Worm (Caenorhabditis elegans): ENCODE results near the gene F14F8.14.

F14F8.14 gene

DNA sequence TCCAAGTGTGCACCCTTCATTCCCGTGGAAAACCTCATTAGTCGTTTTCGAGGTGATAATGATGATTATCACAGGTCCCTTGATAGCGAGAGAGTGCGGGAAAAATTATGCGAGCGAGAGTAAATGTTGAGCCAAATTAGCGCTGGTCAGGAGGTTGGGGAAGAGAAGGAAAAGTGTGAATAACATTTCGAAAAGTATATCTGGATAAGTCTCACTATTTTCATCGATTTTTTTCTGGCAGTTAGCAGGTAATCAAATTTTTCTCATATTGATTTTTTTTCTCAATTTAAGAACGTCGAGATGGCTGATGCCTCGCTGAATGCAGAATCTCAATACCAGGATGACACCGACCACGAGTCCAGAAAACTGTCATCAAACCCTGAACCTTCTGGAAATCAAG lies 37.6 kb downstream of the F14F8.14 start, which contains the start of gene W06G6.2:
Gene W06G6.2, plus strand, starts transcription at position 301 of the 400 bp plus-strand sequence.
- TF ChIP-seq sdc-2 (tag; optimal IDR thresholded peaks at IDR 0.05): peak; percentile 62
- no peak for TF ChIP-seq tbx-7 (tag; optimal IDR thresholded peaks at IDR 0.05)

DNA sequence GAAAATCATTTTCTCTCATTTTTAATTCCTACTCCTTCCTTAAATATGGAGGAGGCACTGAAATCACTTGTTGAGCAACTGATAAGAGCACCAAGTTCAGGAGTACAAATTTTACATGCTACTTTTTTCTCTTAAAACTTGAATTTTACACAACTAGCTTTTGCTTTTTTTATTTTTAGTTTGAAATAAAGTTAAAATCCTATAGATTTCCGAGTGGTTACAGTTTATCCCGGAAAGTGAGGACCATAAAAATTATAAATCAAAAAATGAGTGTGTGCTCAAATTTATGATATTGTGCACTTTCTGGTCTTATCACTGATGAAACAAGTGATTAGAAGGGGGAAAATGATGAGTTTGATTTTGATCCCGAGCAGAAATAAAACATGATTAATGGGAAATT lies 38.6 kb downstream of the F14F8.14 start, which contains the start of gene oac-53:
Gene oac-53, minus strand, starts transcription at position 9 of the 400 bp plus-strand sequence.
- TF ChIP-seq ttx-3 (tag; optimal IDR thresholded peaks at IDR 0.05) (no peak), ceh-18 (tag; optimal IDR thresholded peaks at IDR 0.05) (no peak), fkh-6 (tag; optimal IDR thresholded peaks at IDR 0.05) (no peak), rnt-1 (tag; optimal IDR thresholded peaks at IDR 0.05) (no peak), elt-2 (tag; optimal IDR thresholded peaks at IDR 0.05) (peak; percentile 32), C08G9.2 (tag; optimal IDR thresholded peaks at IDR 0.05) (no peak), ceh-22 (tag; optimal IDR thresholded peaks at IDR 0.05) (no peak), ceh-24 (tag; optimal IDR thresholded peaks at IDR 0.05) (no peak)

DNA sequence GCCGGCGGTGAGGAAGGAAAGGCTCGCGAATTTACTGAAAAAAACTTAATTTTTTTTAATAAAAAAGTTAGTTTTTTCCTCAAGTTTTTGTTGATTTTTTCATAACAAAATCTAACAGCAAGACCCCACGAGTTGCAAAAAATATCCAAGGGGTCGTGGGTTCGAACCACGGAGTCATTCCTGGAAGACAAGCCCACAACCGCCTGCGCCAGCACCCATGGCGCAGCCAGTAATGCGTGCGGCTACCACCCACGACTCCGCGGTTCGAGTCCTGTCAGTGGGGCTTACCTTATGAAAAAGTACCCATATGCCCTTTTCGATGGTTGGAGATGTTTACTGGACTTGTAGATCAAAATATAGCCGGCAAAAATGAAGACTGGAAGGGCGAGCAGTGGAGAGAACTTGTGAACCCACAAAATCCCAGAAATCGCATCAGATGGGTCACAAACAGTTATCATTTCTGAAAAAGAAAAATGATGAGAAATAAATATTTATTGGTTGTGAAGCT lies 43.7 kb downstream of the F14F8.14 start, which contains the start of gene Y70C5A.2:
Gene Y70C5A.2, minus strand, starts transcription at position 458 of the 508 bp plus-strand sequence.
- TF ChIP-seq ztf-16 (tag; optimal IDR thresholded peaks at IDR 0.05) (no peak), nhr-232 (tag; optimal IDR thresholded peaks at IDR 0.05) (no peak), pag-3 (tag; optimal IDR thresholded peaks at IDR 0.05; ENCODE audit: borderline replicate concordance) (peak; percentile 82), ceh-30 (tag; optimal IDR thresholded peaks at IDR 0.05) (no peak), nfya-1 (tag; optimal IDR thresholded peaks at IDR 0.05) (no peak)

DNA sequence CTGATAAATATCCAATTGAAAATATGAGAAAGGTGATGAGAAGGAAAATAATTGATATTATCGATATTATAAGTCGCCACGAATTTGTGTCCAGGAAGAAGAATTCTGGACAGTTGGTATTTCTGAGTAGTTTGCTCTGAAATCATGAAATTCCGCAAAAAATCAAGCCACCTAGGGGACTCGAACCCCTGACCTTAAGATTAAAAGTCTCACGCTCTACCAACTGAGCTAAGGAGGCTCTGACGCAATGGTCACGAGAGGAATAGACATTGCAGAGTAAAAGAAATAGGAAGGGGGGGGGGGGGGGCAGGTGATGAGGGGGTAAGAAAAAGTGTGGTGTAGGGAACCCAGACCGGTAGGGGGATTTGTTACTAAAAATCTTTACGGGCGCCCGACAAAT lies 44.7 kb downstream of the F14F8.14 start:
- TF ChIP-seq pqm-1 (tag; optimal IDR thresholded peaks at IDR 0.05): no peak
- TF ChIP-seq ceh-2 (tag; optimal IDR thresholded peaks at IDR 0.05): no peak
- peak; percentile 24 for TF ChIP-seq pat-9 (tag; optimal IDR thresholded peaks at IDR 0.05)
- no peak for TF ChIP-seq che-1 (tag; optimal IDR thresholded peaks at IDR 0.05)
- no peak for TF ChIP-seq npax-4 (tag; optimal IDR thresholded peaks at IDR 0.05)
- TF ChIP-seq hlh-13 (GFP tag; optimal IDR thresholded peaks at IDR 0.05): no peak
- TF ChIP-seq ceh-24 (tag; optimal IDR thresholded peaks at IDR 0.05): no peak
- no peak for TF ChIP-seq dmd-4 (tag; optimal IDR thresholded peaks at IDR 0.05; ENCODE audit: borderline replicate concordance)
- TF ChIP-seq C38D4.7 (GFP tag; optimal IDR thresholded peaks at IDR 0.05): no peak
- no peak for TF ChIP-seq sox-4 (tag; optimal IDR thresholded peaks at IDR 0.05)
- no peak for TF ChIP-seq pha-4 (tag; optimal IDR thresholded peaks at IDR 0.05)
- TF ChIP-seq ahr-1 (tag; optimal IDR thresholded peaks at IDR 0.05): no peak
- no peak for TF ChIP-seq ceh-48 (tag; optimal IDR thresholded peaks at IDR 0.05)
- no peak for TF ChIP-seq unc-3 (GFP tag; conservative IDR thresholded peaks at IDR 0.05)
- TF ChIP-seq unc-3 (tag; optimal IDR thresholded peaks at IDR 0.05): no peak
- TF ChIP-seq nhr-11 (tag; optimal IDR thresholded peaks at IDR 0.05): no peak
- TF ChIP-seq ref-2 (tag; optimal IDR thresholded peaks at IDR 0.05): no peak
- peak; percentile 26 for TF ChIP-seq elt-2 (tag; optimal IDR thresholded peaks at IDR 0.05)
- TF ChIP-seq ttx-3 (tag; optimal IDR thresholded peaks at IDR 0.05): peak; percentile 56
- TF ChIP-seq ets-4 (tag; optimal IDR thresholded peaks at IDR 0.05): no peak
- peak; percentile 45 for TF ChIP-seq lin-11 (tag; optimal IDR thresholded peaks at IDR 0.05)
- TF ChIP-seq hlh-30 (tag; optimal IDR thresholded peaks at IDR 0.05; ENCODE audit: insufficient read depth): no peak
- TF ChIP-seq hlh-8 (tag; optimal IDR thresholded peaks at IDR 0.05): no peak
- TF ChIP-seq ceh-9 (tag; optimal IDR thresholded peaks at IDR 0.05): no peak
- TF ChIP-seq unc-86 (tag; optimal IDR thresholded peaks at IDR 0.05): no peak
- no peak for TF ChIP-seq ceh-45 (GFP tag; IDR thresholded peaks at IDR 0.05)
- TF ChIP-seq ceh-6 (GFP tag; optimal IDR thresholded peaks at IDR 0.05): peak; percentile 57
- no peak for TF ChIP-seq fkh-10 (GFP tag; optimal IDR thresholded peaks at IDR 0.05)
- TF ChIP-seq pax-1 (tag; optimal IDR thresholded peaks at IDR 0.05): no peak

All from whole organism, late embryonic.